Fruit fly (Drosophila melanogaster) whole organism, wandering third instar larva: ENCODE measurements around the gene mib1.

ENCODE experiments used
- CG32264 ChIP-seq: fragments of 200-800 bp; sonication (Bioruptor generic); optimal IDR thresholded peaks from 2 replicates; lab custom pipeline; 2016; ENCODE audit warnings: missing biosample characterization, missing genetic modification characterization
- CG9705 ChIP-seq: fragments of 200-800 bp; sonication (Bioruptor generic); optimal IDR thresholded peaks from 2 replicates; lab custom pipeline; 2018; ENCODE audit warnings: missing biosample characterization, mild to moderate bottlenecking, missing genetic modification characterization
- CrebA ChIP-seq: fragments of 200-800 bp; sonication (Bioruptor generic); optimal IDR thresholded peaks from 2 replicates; lab custom pipeline; 2016; ENCODE audit warnings: missing biosample characterization, mild to moderate bottlenecking, missing genetic modification characterization, borderline replicate concordance
- Dfd ChIP-seq: fragments of >200 bp; optimal IDR thresholded peaks from 2 replicates; lab custom pipeline; 2017; ENCODE audit warnings: missing biosample characterization, missing genetic modification characterization
- Dif ChIP-seq: fragments of 200-275, 200-300 bp; sonication (Bioruptor generic); optimal IDR thresholded peaks from 2 replicates; lab custom pipeline; 2018; ENCODE audit warnings: missing biosample characterization, missing genetic modification characterization; ENCODE audit not compliant: partially characterized antibody
- GATAd ChIP-seq: sonication (Bioruptor generic); optimal IDR thresholded peaks from 2 replicates; lab custom pipeline; 2016; ENCODE audit warnings: missing biosample characterization, missing genetic modification characterization
- HLH106 ChIP-seq: fragments of 200-800 bp; optimal IDR thresholded peaks from 3 replicates; lab custom pipeline; 2019; ENCODE audit warnings: missing biosample characterization, mild to moderate bottlenecking, missing genetic modification characterization, moderate library complexity
- Hnf4 ChIP-seq: fragments of 200-800 bp; sonication (Bioruptor generic); optimal IDR thresholded peaks from 2 replicates; lab custom pipeline; 2016; ENCODE audit warnings: missing biosample characterization, mild to moderate bottlenecking, missing genetic modification characterization
- Hr78 ChIP-seq: fragments of >200 bp; optimal IDR thresholded peaks from 2 replicates; lab custom pipeline; 2017; ENCODE audit warnings: missing biosample characterization, missing genetic modification characterization
- Hr83 ChIP-seq: fragments of 200-300 bp; sonication (Bioruptor generic); optimal IDR thresholded peaks from 2 replicates; lab custom pipeline; 2016; ENCODE audit warnings: missing biosample characterization, mild to moderate bottlenecking, missing genetic modification characterization, moderate library complexity; ENCODE audit not compliant: poor library complexity, severe bottlenecking
- Jra ChIP-seq: sonication (Bioruptor generic); optimal IDR thresholded peaks from 2 replicates; lab custom pipeline; 2016; ENCODE audit warnings: missing biosample characterization, missing genetic modification characterization
- Mio ChIP-seq: sonication (Bioruptor generic); optimal IDR thresholded peaks from 2 replicates; lab custom pipeline; 2016; ENCODE audit warnings: missing biosample characterization, missing genetic modification characterization
- Myc ChIP-seq: fragments of >200 bp; optimal IDR thresholded peaks from 2 replicates; lab custom pipeline; 2017
- N ChIP-seq: fragments of >200 bp; optimal IDR thresholded peaks from 2 replicates; lab custom pipeline; 2018; ENCODE audit warnings: missing biosample characterization, missing external identifiers, missing genetic modification characterization
- OdsH ChIP-seq: fragments of 200-800 bp; sonication (Bioruptor generic); optimal IDR thresholded peaks from 2 replicates; lab custom pipeline; 2016; ENCODE audit warnings: missing biosample characterization, mild to moderate bottlenecking, missing genetic modification characterization
- Rel ChIP-seq, 2 experiments: fragments of 200-800 bp; sonication (Bioruptor generic) in 1 of 2; optimal IDR thresholded peaks; 2 replicates in 1 of 2; 3 replicates in 1 of 2; lab custom pipeline; 2016 to 2019; ENCODE audit warnings: mild to moderate bottlenecking in 2 of 2, missing biosample characterization in 2 of 2, missing genetic modification characterization in 2 of 2, moderate library complexity in 1 of 2
- Sp1 ChIP-seq: fragments of 200-800 bp; sonication (Bioruptor generic); optimal IDR thresholded peaks from 3 replicates; lab custom pipeline; 2019; ENCODE audit warnings: missing biosample characterization, mild to moderate bottlenecking, missing genetic modification characterization, moderate library complexity
- Vsx2 ChIP-seq: fragments of 200-300, 225-300 bp; sonication (Bioruptor generic); optimal IDR thresholded peaks from 2 replicates; lab custom pipeline; 2018; ENCODE audit warnings: missing biosample characterization, missing genetic modification characterization; ENCODE audit not compliant: partially characterized antibody
- br ChIP-seq: fragments of 200-800 bp; sonication (Bioruptor generic); optimal IDR thresholded peaks from 2 replicates; lab custom pipeline; 2016; ENCODE audit warnings: missing biosample characterization, missing genetic modification characterization
- brk ChIP-seq: fragments of 200-800 bp; sonication (Bioruptor generic); optimal IDR thresholded peaks from 2 replicates; lab custom pipeline; 2016; ENCODE audit warnings: missing biosample characterization, mild to moderate bottlenecking, missing genetic modification characterization
- dl ChIP-seq, 2 experiments: fragments of 175-275, 200-275 bp in 1 of 2; fragments of 200-275 bp in 1 of 2; sonication (Bioruptor generic); optimal IDR thresholded peaks; lab custom pipeline; 2018; ENCODE audit warnings: mild to moderate bottlenecking in 2 of 2, missing biosample characterization in 2 of 2, missing genetic modification characterization in 2 of 2, moderate library complexity in 2 of 2; ENCODE audit not compliant: partially characterized antibody in 2 of 2, insufficient read depth in 1 of 2
- dmrt93B ChIP-seq: fragments of 200-800 bp; sonication (Bioruptor generic); optimal IDR thresholded peaks from 2 replicates; lab custom pipeline; 2018; ENCODE audit warnings: missing biosample characterization, mild to moderate bottlenecking, missing genetic modification characterization
- dsf ChIP-seq: sonication (Bioruptor generic); optimal IDR thresholded peaks from 2 replicates; lab custom pipeline; 2016; ENCODE audit warnings: missing biosample characterization, missing genetic modification characterization, borderline replicate concordance
- ey ChIP-seq: fragments of 200-800 bp; sonication (Bioruptor generic); optimal IDR thresholded peaks from 2 replicates; lab custom pipeline; 2016; ENCODE audit warnings: missing biosample characterization, missing genetic modification characterization
- foxo ChIP-seq, 2 experiments: fragments of 200-800 bp; sonication (Bioruptor generic); optimal IDR thresholded peaks; 2 replicates in 1 of 2; 3 replicates in 1 of 2; lab custom pipeline; 2016 to 2017; ENCODE audit warnings: missing biosample characterization in 2 of 2, missing genetic modification characterization in 2 of 2
- fru ChIP-seq: fragments of 200-800 bp; sonication (Bioruptor generic); optimal IDR thresholded peaks from 3 replicates; lab custom pipeline; 2016; ENCODE audit warnings: missing biosample characterization, mild to moderate bottlenecking, missing genetic modification characterization
- h ChIP-seq: fragments of 200-800 bp; sonication (Bioruptor generic); optimal IDR thresholded peaks from 3 replicates; lab custom pipeline; 2016; ENCODE audit warnings: missing biosample characterization, mild to moderate bottlenecking, missing genetic modification characterization
- jim ChIP-seq: fragments of 175-275, 200-325 bp; sonication (Bioruptor generic); optimal IDR thresholded peaks from 2 replicates; lab custom pipeline; 2016; ENCODE audit warnings: missing biosample characterization, mild to moderate bottlenecking, missing genetic modification characterization
- lola ChIP-seq: fragments of >200 bp; optimal IDR thresholded peaks from 2 replicates; lab custom pipeline; 2017; ENCODE audit warnings: missing biosample characterization, missing genetic modification characterization
- pan ChIP-seq: fragments of >200 bp; optimal IDR thresholded peaks from 2 replicates; lab custom pipeline; 2017
- psq ChIP-seq: fragments of 200-800 bp; sonication (Bioruptor generic); optimal IDR thresholded peaks from 3 replicates; lab custom pipeline; 2017; ENCODE audit warnings: missing biosample characterization, mild to moderate bottlenecking, missing genetic modification characterization, moderate library complexity
- sage ChIP-seq: fragments of 200-800 bp; sonication (Bioruptor generic); optimal IDR thresholded peaks from 2 replicates; lab custom pipeline; 2016; ENCODE audit warnings: missing biosample characterization, mild to moderate bottlenecking, missing genetic modification characterization
- sv ChIP-seq: fragments of 200-800 bp; sonication (Bioruptor generic); optimal IDR thresholded peaks from 3 replicates; lab custom pipeline; 2016; ENCODE audit warnings: missing biosample characterization, missing genetic modification characterization
- usp ChIP-seq: fragments of >200 bp; optimal IDR thresholded peaks from 2 replicates; lab custom pipeline; 2017; ENCODE audit warnings: missing biosample characterization, missing genetic modification characterization
- woc ChIP-seq: sonication (Bioruptor generic); optimal IDR thresholded peaks from 2 replicates; lab custom pipeline; 2016; ENCODE audit warnings: missing biosample characterization, mild to moderate bottlenecking, missing genetic modification characterization

mib1 gene

dm6 chr3L:16014515-16014914, 2.9 kb upstream of the mib1 start:
- no peak for TF ChIP-seq Vsx2 (GFP tag; lab: Kevin White, UChicago)
- no peak for TF ChIP-seq fru
- no peak for TF ChIP-seq Mio
- no peak for TF ChIP-seq pan (lab: Kevin White, UChicago)
- TF ChIP-seq HLH106 (tag; lab: Kevin White, UChicago) = no peak
- no peak for TF ChIP-seq N (GFP tag; lab: Kevin White, UChicago)
- no peak for TF ChIP-seq Dif (GFP tag; lab: Kevin White, UChicago)
- TF ChIP-seq ey (GFP tag; lab: Kevin White, UChicago) = no peak

- TF ChIP-seq HLH106 (tag; lab: Kevin White, UChicago) (peak; percentile 18), psq (no peak), Sp1 (GFP tag; lab: Kevin White, UChicago) (peak; percentile 11), dmrt93B (GFP tag; lab: Kevin White, UChicago) (no peak), Dfd (GFP tag; lab: Kevin White, UChicago) (peak; percentile 16)
- TF ChIP-seq, all 38 proteins: peak for 3
These were observed 1.8 kb upstream of the mib1 start for dm6 chr3L:16013198-16013982.

dm6 chr3L:16012315-16012950, 821 bp upstream of the mib1 start:
- TF ChIP-seq fru = no peak
- no peak for TF ChIP-seq sv (GFP tag; lab: Kevin White, UChicago)

dm6 chr3L:16010176-16010575, 1.4 kb downstream of the mib1 start:
- no peak for TF ChIP-seq usp (GFP tag; lab: Kevin White, UChicago)
- no peak for TF ChIP-seq Rel (GFP tag; optimal IDR thresholded peaks at IDR 0.05; lab: Kevin White, UChicago)
- no peak for TF ChIP-seq Rel (tag; optimal IDR thresholded peaks at IDR 0.05; lab: Kevin White, UChicago)
- TF ChIP-seq ey (GFP tag; lab: Kevin White, UChicago) = no peak
- TF ChIP-seq Mio = no peak
- TF ChIP-seq h = no peak
- no peak for TF ChIP-seq br
- no peak for TF ChIP-seq Hnf4 (GFP tag; lab: Kevin White, UChicago)
- no peak for TF ChIP-seq Sp1 (GFP tag; lab: Kevin White, UChicago)
- TF ChIP-seq, all 38 proteins: peak for 0

- TF ChIP-seq ey (GFP tag; lab: Kevin White, UChicago) = peak; percentile 57
- TF ChIP-seq fru = peak; percentile 45
- no peak for TF ChIP-seq Dfd (GFP tag; lab: Kevin White, UChicago)
- TF ChIP-seq Mio = no peak
- TF ChIP-seq CG32264 (GFP tag; lab: Kevin White, UChicago) = no peak
- TF ChIP-seq foxo (GFP tag; optimal IDR thresholded peaks at IDR 0.05; lab: Kevin White, UChicago) = peak; percentile 39 to 63
- no peak for TF ChIP-seq CrebA (GFP tag; lab: Kevin White, UChicago)
- peak; percentile 5 for TF ChIP-seq br
- peak; percentile 51 for TF ChIP-seq OdsH (GFP tag; lab: Kevin White, UChicago)
- TF ChIP-seq psq = peak; percentile 97
- peak; percentile 10 for TF ChIP-seq sage (GFP tag; lab: Kevin White, UChicago)
- TF ChIP-seq Jra (GFP tag; lab: Kevin White, UChicago) = peak; percentile 31
- TF ChIP-seq dl (GFP tag; optimal IDR thresholded peaks at IDR 0.05; lab: Kevin White, UChicago; ENCODE audit: insufficient read depth in 1 of 2, partially characterized antibody in 2 of 2) = no peak
- TF ChIP-seq woc = peak; percentile 61
- no peak for TF ChIP-seq GATAd (GFP tag; lab: Kevin White, UChicago)
- TF ChIP-seq usp (GFP tag; lab: Kevin White, UChicago) = no peak
- peak; percentile 28 for TF ChIP-seq Hr83 (GFP tag; lab: Kevin White, UChicago)
- TF ChIP-seq Vsx2 (GFP tag; lab: Kevin White, UChicago) = no peak
- peak; percentile 93 for TF ChIP-seq Myc
- no peak for TF ChIP-seq brk (GFP tag; lab: Kevin White, UChicago)
- no peak for TF ChIP-seq jim
- peak; percentile 74 for TF ChIP-seq HLH106 (tag; lab: Kevin White, UChicago)
- TF ChIP-seq dsf (GFP tag; lab: Kevin White, UChicago) = peak; percentile 33
- TF ChIP-seq CG9705 (GFP tag; lab: Kevin White, UChicago) = peak; percentile 10
- TF ChIP-seq Hnf4 (GFP tag; lab: Kevin White, UChicago) = peak; percentile 59
- peak; percentile 52 for TF ChIP-seq h
- TF ChIP-seq lola (GFP tag; lab: Kevin White, UChicago) = no peak
- peak; percentile 4 for TF ChIP-seq dmrt93B (GFP tag; lab: Kevin White, UChicago)
- TF ChIP-seq Dif (GFP tag; lab: Kevin White, UChicago) = no peak
- no peak for TF ChIP-seq Hr78 (GFP tag; lab: Kevin White, UChicago)
- no peak for TF ChIP-seq N (GFP tag; lab: Kevin White, UChicago)
- TF ChIP-seq Sp1 (GFP tag; lab: Kevin White, UChicago) = peak; percentile 69
These were observed 7.0 kb downstream of the mib1 start, which contains the start of the genes hzg and mRpS31 for dm6 chr3L:16004401-16005237. hzg (minus strand) TSS chr3L:16004736. mRpS31 (plus strand) TSS chr3L:16005193.
